Worm (Caenorhabditis elegans) whole organism, L2 larva: ENCODE measurements around the gene Y49F6C.8.

Experiments used
- C34F6.9 ChIP-seq: fragments of 150-350 bp; optimal IDR thresholded peaks from 2 replicates; lab custom pipeline; 2014; ENCODE audit warnings: missing biosample characterization, missing genetic modification characterization
- Y55F3AM.14 ChIP-seq: fragments of 200-800 bp; sonication (Bioruptor generic); optimal IDR thresholded peaks from 2 replicates; lab custom pipeline; 2018; ENCODE audit warnings: mild to moderate bottlenecking, missing genetic modification characterization, missing compliant biosample characterization
- ZK546.5 ChIP-seq: sonication (generic microtip); optimal IDR thresholded peaks from 2 replicates; lab custom pipeline; 2017; ENCODE audit warnings: missing biosample characterization, missing genetic modification characterization
- alr-1 ChIP-seq: fragments of 150-350 bp; optimal IDR thresholded peaks from 2 replicates; lab custom pipeline; 2014; ENCODE audit warnings: missing biosample characterization, missing genetic modification characterization
- aly-2 ChIP-seq: fragments of 150-350 bp; optimal IDR thresholded peaks from 2 replicates; lab custom pipeline; 2014; ENCODE audit warnings: missing biosample characterization, missing genetic modification characterization
- blmp-1 ChIP-seq: sonication (generic microtip); optimal IDR thresholded peaks from 2 replicates; lab custom pipeline; 2017; ENCODE audit warnings: missing genetic modification characterization, mild to moderate bottlenecking, missing compliant biosample characterization, antibody characterized with exemption, moderate library complexity; ENCODE audit not compliant: insufficient read depth
- ceh-16 ChIP-seq: fragments of 150-350 bp; optimal IDR thresholded peaks from 2 replicates; lab custom pipeline; 2014; ENCODE audit warnings: missing biosample characterization, missing genetic modification characterization
- ceh-82 ChIP-seq: fragments of 150-350 bp; optimal IDR thresholded peaks from 2 replicates; lab custom pipeline; 2014; ENCODE audit warnings: missing biosample characterization, missing genetic modification characterization
- dmd-4 ChIP-seq: sonication (generic microtip); optimal IDR thresholded peaks from 2 replicates; lab custom pipeline; 2017; ENCODE audit warnings: missing biosample characterization, missing genetic modification characterization
- elt-1 ChIP-seq: fragments of 150-350 bp; optimal IDR thresholded peaks from 2 replicates; lab custom pipeline; 2014; ENCODE audit warnings: missing biosample characterization, missing genetic modification characterization
- fos-1 ChIP-seq: fragments of 150-350 bp; optimal IDR thresholded peaks from 2 replicates; lab custom pipeline; 2014; ENCODE audit warnings: missing biosample characterization, missing genetic modification characterization
- gmeb-1 ChIP-seq: fragments of 150-350 bp; optimal IDR thresholded peaks from 2 replicates; lab custom pipeline; 2014; ENCODE audit warnings: missing biosample characterization, missing genetic modification characterization
- lin-11 ChIP-seq: fragments of 150-350 bp; sonication (generic microtip); optimal IDR thresholded peaks from 2 replicates; lab custom pipeline; 2014; ENCODE audit warnings: missing biosample characterization, missing genetic modification characterization, inconsistent platforms, mixed read lengths
- lsy-2 ChIP-seq, 2 experiments: fragments of 150-350 bp in 1 of 2; sonication (generic microtip) in 1 of 2; optimal IDR thresholded peaks; 2 replicates each; lab custom pipeline; 2014 to 2017; ENCODE audit warnings: missing biosample characterization in 2 of 2, missing genetic modification characterization in 2 of 2
- nhr-10 ChIP-seq: sonication (generic microtip); optimal IDR thresholded peaks from 2 replicates; lab custom pipeline; 2017; ENCODE audit warnings: missing biosample characterization, missing genetic modification characterization
- nhr-21 ChIP-seq: fragments of 150-350 bp; optimal IDR thresholded peaks from 2 replicates; lab custom pipeline; 2014; ENCODE audit warnings: missing biosample characterization, missing genetic modification characterization
- nhr-237 ChIP-seq: fragments of 150-350 bp; optimal IDR thresholded peaks from 2 replicates; lab custom pipeline; 2014; ENCODE audit warnings: missing biosample characterization, missing genetic modification characterization
- peb-1 ChIP-seq: fragments of 150-350 bp; optimal IDR thresholded peaks from 2 replicates; lab custom pipeline; 2014; ENCODE audit warnings: missing biosample characterization, missing genetic modification characterization
- sem-4 ChIP-seq: fragments of 150-350 bp; optimal IDR thresholded peaks from 2 replicates; lab custom pipeline; 2014; ENCODE audit warnings: missing biosample characterization, missing genetic modification reagents, missing genetic modification characterization
- skn-1 ChIP-seq: sonication (generic microtip); optimal IDR thresholded peaks from 2 replicates; lab custom pipeline; 2017; ENCODE audit warnings: missing biosample characterization, missing genetic modification characterization
- sma-3 ChIP-seq: sonication (generic microtip); optimal IDR thresholded peaks from 2 replicates; lab custom pipeline; 2016; ENCODE audit warnings: missing genetic modification reagents, missing genetic modification characterization, missing compliant biosample characterization
- unc-55 ChIP-seq: fragments of 150-350 bp; sonication (generic microtip); optimal IDR thresholded peaks from 3 replicates; lab custom pipeline; 2014; ENCODE audit warnings: missing biosample characterization, missing genetic modification reagents, missing genetic modification characterization
- unc-62 ChIP-seq: fragments of 150-350 bp; optimal IDR thresholded peaks from 2 replicates; lab custom pipeline; 2014; ENCODE audit warnings: missing biosample characterization, missing genetic modification reagents, missing genetic modification characterization
- zag-1 ChIP-seq: fragments of 150-350 bp; optimal IDR thresholded peaks from 2 replicates; lab custom pipeline; 2014; ENCODE audit warnings: missing biosample characterization, missing genetic modification characterization
- ztf-1 ChIP-seq: fragments of 200-800 bp; sonication (Bioruptor generic); conservative IDR thresholded peaks from 2 replicates; pipeline ENCODE4 v1.3.6; 2022; ENCODE audit warnings: missing genetic modification characterization, missing compliant biosample characterization
- ztf-4 ChIP-seq: fragments of 150-350 bp; optimal IDR thresholded peaks from 2 replicates; lab custom pipeline; 2014; ENCODE audit warnings: missing biosample characterization, missing genetic modification characterization

The Y49F6C.8 gene

DNA sequence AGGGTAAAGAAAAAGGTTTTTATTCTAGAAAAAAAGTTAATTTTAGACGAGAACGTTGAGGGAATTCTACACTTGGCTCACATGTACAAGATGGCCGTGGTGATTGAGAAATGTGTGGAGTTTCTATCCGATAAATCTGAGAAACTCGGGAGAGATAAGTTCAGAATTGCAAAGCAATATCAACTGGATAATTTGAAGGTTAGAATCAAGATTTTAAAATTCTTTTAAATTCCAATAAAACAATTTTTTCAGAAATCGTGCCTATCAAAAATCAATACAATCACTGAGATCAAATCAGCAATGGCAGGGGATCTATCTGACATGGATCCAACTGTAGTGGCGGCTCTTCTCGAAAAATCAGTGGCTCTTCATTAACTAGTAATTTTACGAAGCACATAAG, 8.4 kb upstream of the Y49F6C.8 start, which contains the start of gene Y49F6C.2:
Gene Y49F6C.2 (plus strand): TSS at position 301 of the 400 bp plus-strand sequence.
- TF ChIP-seq sma-3 (GFP tag; lab: Kevin White, UChicago) (no peak), aly-2 (no peak), peb-1 (tag; lab: Kevin White, UChicago) (no peak), unc-55 (no peak), nhr-10 (tag; lab: Kevin White, UChicago) (no peak), alr-1 (tag; lab: Kevin White, UChicago) (no peak), ZK546.5 (tag; lab: Kevin White, UChicago) (no peak), ztf-4 (tag; lab: Kevin White, UChicago) (no peak), fos-1 (tag; lab: Kevin White, UChicago) (no peak)

DNA sequence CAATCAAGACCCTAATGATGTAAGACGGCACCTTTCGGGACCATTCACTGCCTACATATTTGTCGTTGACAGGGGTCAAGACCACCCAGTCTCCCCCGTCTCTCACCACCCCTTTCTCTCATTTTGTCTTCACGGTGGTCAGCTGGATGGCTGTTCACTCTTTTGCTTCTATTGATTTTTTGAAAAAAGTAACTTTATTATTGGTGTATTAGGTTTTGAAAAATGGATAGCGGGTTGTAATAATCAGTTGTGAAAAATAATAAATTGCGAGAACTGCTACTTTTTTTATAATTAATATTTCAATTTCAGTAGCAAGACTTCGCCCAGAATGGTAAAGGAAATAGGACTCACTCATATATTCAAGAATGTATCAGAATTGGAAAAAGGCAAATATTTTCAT, 6.9 kb upstream of the Y49F6C.8 start, which contains the start of gene bath-9:
Gene bath-9 (plus strand): TSS at position 301 of the 400 bp plus-strand sequence.
- TF ChIP-seq dmd-4 (no peak), ceh-16 (tag; lab: Kevin White, UChicago) (no peak), skn-1 (tag; lab: Kevin White, UChicago) (no peak), lsy-2 (tag; optimal IDR thresholded peaks at IDR 0.05; lab: Kevin White, UChicago) (no peak), blmp-1 (tag; lab: Kevin White, UChicago) (no peak), ceh-82 (tag; lab: Kevin White, UChicago) (no peak), aly-2 (no peak)

ce11 chrII:3375302-3375701, 5.4 kb upstream of the Y49F6C.8 start:
- TF ChIP-seq ceh-16 (tag; lab: Kevin White, UChicago) (no peak), unc-62 (GFP tag; lab: Kevin White, UChicago) (no peak), ZK546.5 (tag; lab: Kevin White, UChicago) (no peak), nhr-10 (tag; lab: Kevin White, UChicago) (no peak), C34F6.9 (tag; lab: Kevin White, UChicago) (no peak), nhr-21 (no peak), unc-55 (no peak), sem-4 (tag; lab: Kevin White, UChicago) (no peak)

ce11 chrII:3374779-3375178, 4.9 kb upstream of the Y49F6C.8 start, which contains the start of gene bath-10:
bath-10 (plus strand) TSS chrII:3375079.
- TF ChIP-seq ceh-82 (tag; lab: Kevin White, UChicago) (no peak), dmd-4 (no peak), nhr-237 (no peak)

ce11 chrII:3373875-3374274, 4.0 kb upstream of the Y49F6C.8 start:
- TF ChIP-seq unc-55 (peak; percentile 57), lin-11 (tag; lab: Kevin White, UChicago) (no peak), C34F6.9 (tag; lab: Kevin White, UChicago) (peak; percentile 2)

DNA sequence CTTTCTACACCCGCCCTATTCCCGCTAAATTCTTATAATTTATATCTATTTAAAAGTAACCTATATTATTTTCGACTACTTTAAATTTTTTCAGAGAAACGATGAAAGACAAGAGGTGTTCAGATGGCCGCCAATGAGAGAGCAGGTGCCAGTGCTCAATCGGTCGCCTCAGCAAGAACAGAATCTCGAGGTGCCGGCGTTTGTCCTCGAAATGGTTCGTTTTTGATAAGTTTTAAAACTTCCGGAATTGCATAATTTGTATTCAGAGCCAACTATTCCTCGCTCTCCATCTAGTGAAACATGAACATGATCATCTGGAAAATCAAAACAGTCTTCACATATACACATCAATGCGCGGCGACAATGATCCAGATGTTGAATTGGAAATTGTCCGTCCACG, 1.1 kb upstream of the Y49F6C.8 start, which contains the start of gene bath-23:
Gene bath-23 (plus strand): TSS at position 301 of the 400 bp plus-strand sequence.
- TF ChIP-seq aly-2: no peak
- no peak for TF ChIP-seq zag-1 (tag; lab: Kevin White, UChicago)

- TF ChIP-seq Y55F3AM.14 (GFP tag; lab: Kevin White, UChicago): no peak
- TF ChIP-seq elt-1 (tag; lab: Kevin White, UChicago): no peak
- TF ChIP-seq ztf-1 (GFP tag; lab: Robert Waterston, UW): no peak
Measured at ce11 chrII:3368097-3368496, 1.8 kb downstream of the Y49F6C.8 start, which contains the start of gene Y49F6C.7. Y49F6C.7 (minus strand) TSS chrII:3368197.

- no peak for TF ChIP-seq unc-55
- TF ChIP-seq ceh-82 (tag; lab: Kevin White, UChicago): no peak
- TF ChIP-seq, all 48 proteins: peak for 0
Measured at ce11 chrII:3367100-3367499, 2.8 kb downstream of the Y49F6C.8 start, which contains the start of gene Y49F6C.6. Y49F6C.6 (minus strand) TSS chrII:3367200.

- TF ChIP-seq gmeb-1 (tag; lab: Kevin White, UChicago): no peak
- TF ChIP-seq unc-62 (GFP tag; lab: Kevin White, UChicago): no peak
Measured at ce11 chrII:3358834-3359233, 11.1 kb downstream of the Y49F6C.8 start, which contains the start of the genes lido-14 and bath-27. lido-14 (plus strand) TSS chrII:3359134. bath-27 (plus strand) TSS chrII:3359139.
